Worm (Caenorhabditis elegans) whole organism, midembryonic: ENCODE measurements around the gene pab-2.

ENCODE experiments used
- cog-1 ChIP-seq: sonication (generic microtip); optimal IDR thresholded peaks from 2 replicates; lab custom pipeline; 2016; ENCODE audit warnings: missing genetic modification characterization, missing compliant biosample characterization
- flt-1 ChIP-seq: fragments of 200-800 bp; sonication (Bioruptor generic); IDR thresholded peaks from 2 replicates; pipeline ENCODE4 v1.3.6; 2022; ENCODE audit warnings: missing genetic modification characterization, missing compliant biosample characterization
- klf-2 ChIP-seq: fragments of 200-800 bp; sonication (Bioruptor generic); conservative IDR thresholded peaks from 2 replicates; pipeline ENCODE4 v1.3.6; 2022; ENCODE audit warnings: missing genetic modification reagents, missing genetic modification characterization, missing compliant biosample characterization
- med-1 ChIP-seq: sonication (generic microtip); optimal IDR thresholded peaks from 2 replicates; lab custom pipeline; 2017; ENCODE audit warnings: missing genetic modification characterization, mild to moderate bottlenecking, missing compliant biosample characterization, antibody characterized with exemption, missing genetic modification reagents; ENCODE audit not compliant: insufficient read depth
- ztf-23 ChIP-seq: fragments of 200-800 bp; sonication (Bioruptor generic); IDR thresholded peaks from 2 replicates; pipeline ENCODE4 v1.3.6; 2022; ENCODE audit warnings: missing genetic modification reagents, missing genetic modification characterization, missing compliant biosample characterization
- ztf-29 ChIP-seq: fragments of 200-800 bp; sonication (Bioruptor generic); IDR thresholded peaks from 2 replicates; pipeline ENCODE4 v1.3.6; 2022; ENCODE audit warnings: missing genetic modification reagents, missing genetic modification characterization, missing compliant biosample characterization

ce11 chrX:13550890-13551289 is 23.7 kb upstream of the pab-2 start, which contains the start of gene odr-1:
- TF ChIP-seq med-1 (GFP tag; lab: Kevin White, UChicago) (no peak), cog-1 (tag; lab: Kevin White, UChicago) (no peak), ztf-23 (GFP tag; lab: Robert Waterston, UW) (no peak), klf-2 (GFP tag; lab: Robert Waterston, UW) (no peak), flt-1 (GFP tag; lab: Robert Waterston, UW) (no peak), ztf-29 (GFP tag; lab: Robert Waterston, UW) (no peak)
